Worm (Caenorhabditis elegans) whole organism, early embryonic: ENCODE measurements around the gene fbxb-102.

Source experiments
- B0310.2 ChIP-seq: sonication (generic microtip); optimal IDR thresholded peaks from 2 replicates; lab custom pipeline; 2016; ENCODE audit warnings: mild to moderate bottlenecking, missing genetic modification characterization, missing compliant biosample characterization
- F13C5.2 ChIP-seq: sonication (generic microtip); optimal IDR thresholded peaks from 2 replicates; lab custom pipeline; 2017; ENCODE audit warnings: mild to moderate bottlenecking, missing genetic modification characterization, inconsistent platforms, missing compliant biosample characterization
- aly-1 ChIP-seq: sonication (generic microtip); optimal IDR thresholded peaks from 2 replicates; lab custom pipeline; 2016; ENCODE audit warnings: missing genetic modification characterization, missing compliant biosample characterization
- ama-1 ChIP-seq: fragments of 150-350 bp; optimal IDR thresholded peaks from 2 replicates; lab custom pipeline; 2014
- ceh-13 ChIP-seq: fragments of 200-800 bp; sonication (Bioruptor generic); optimal IDR thresholded peaks from 2 replicates; lab custom pipeline; 2018; ENCODE audit warnings: mild to moderate bottlenecking, missing genetic modification characterization, missing compliant biosample characterization
- ceh-36 ChIP-seq: sonication (generic microtip); optimal IDR thresholded peaks from 2 replicates; lab custom pipeline; 2016; ENCODE audit warnings: missing genetic modification characterization, inconsistent platforms, missing compliant biosample characterization
- ets-7 ChIP-seq: sonication (generic microtip); optimal IDR thresholded peaks from 2 replicates; lab custom pipeline; 2016; ENCODE audit warnings: missing genotype, missing genetic modification characterization, missing compliant biosample characterization
- flt-1 ChIP-seq: fragments of 200-800 bp; sonication (Bioruptor generic); IDR thresholded peaks from 2 replicates; pipeline ENCODE4 v1.3.6; 2022; ENCODE audit warnings: missing genetic modification characterization, missing compliant biosample characterization
- hmbx-1 ChIP-seq: sonication (generic microtip); optimal IDR thresholded peaks from 2 replicates; lab custom pipeline; 2016; ENCODE audit warnings: mild to moderate bottlenecking, missing genetic modification characterization, missing compliant biosample characterization
- hmg-4 ChIP-seq: fragments of 200-800 bp; sonication (Bioruptor generic); optimal IDR thresholded peaks from 2 replicates; lab custom pipeline; 2018; ENCODE audit warnings: mild to moderate bottlenecking, missing genetic modification characterization, missing compliant biosample characterization
- hnd-1 ChIP-seq: sonication (generic microtip); optimal IDR thresholded peaks from 2 replicates; lab custom pipeline; 2016; ENCODE audit warnings: missing genetic modification characterization, missing compliant biosample characterization
- pes-1 ChIP-seq: fragments of 200-800 bp; sonication (Bioruptor generic); IDR thresholded peaks from 2 replicates; pipeline ENCODE4 v1.3.6; 2022; ENCODE audit warnings: missing genetic modification reagents, missing genetic modification characterization, missing compliant biosample characterization
- scrt-1 ChIP-seq: fragments of 200-800 bp; sonication (Bioruptor generic); IDR thresholded peaks from 2 replicates; pipeline ENCODE4 v1.3.6; 2022; ENCODE audit warnings: missing genetic modification characterization, missing compliant biosample characterization
- sea-1 ChIP-seq: fragments of 200-800 bp; sonication (Bioruptor generic); conservative IDR thresholded peaks from 2 replicates; pipeline ENCODE4 v1.3.6; 2022; ENCODE audit warnings: missing genetic modification characterization, missing compliant biosample characterization
- tbx-11 ChIP-seq: fragments of 200-800 bp; sonication (Bioruptor generic); IDR thresholded peaks from 2 replicates; pipeline ENCODE4 v1.3.6; 2022; ENCODE audit warnings: missing genetic modification characterization, missing compliant biosample characterization
- tbx-37 ChIP-seq: fragments of 200-800 bp; sonication (Bioruptor generic); conservative IDR thresholded peaks from 2 replicates; pipeline ENCODE4 v1.3.6; 2022; ENCODE audit warnings: missing genetic modification reagents, missing genetic modification characterization, missing compliant biosample characterization
- tra-4 ChIP-seq: sonication (generic microtip); optimal IDR thresholded peaks from 2 replicates; lab custom pipeline; 2017; ENCODE audit warnings: missing genetic modification characterization, missing compliant biosample characterization

fbxb-102 gene

ce11 chrII:12488810-12489209, 6.1 kb downstream of the fbxb-102 start:
- no peak for TF ChIP-seq aly-1
- no peak for TF ChIP-seq hmg-4
- no peak for TF ChIP-seq ama-1 (lab: Kevin White, UChicago)
- no peak for TF ChIP-seq sea-1 (GFP tag; lab: Robert Waterston, UW)
- TF ChIP-seq flt-1 (GFP tag; lab: Robert Waterston, UW) = no peak
- no peak for TF ChIP-seq ceh-36
- no peak for TF ChIP-seq pes-1 (GFP tag; lab: Robert Waterston, UW)
- TF ChIP-seq hmbx-1 = no peak

ce11 chrII:12489903-12490302, 7.2 kb downstream of the fbxb-102 start, which contains the start of gene T21B4.15:
Gene T21B4.15, plus strand, starts transcription at chrII:12490203.
- TF ChIP-seq tbx-37 (GFP tag; lab: Robert Waterston, UW) (no peak), hmg-4 (no peak), ceh-13 (no peak), hnd-1 (tag; lab: Kevin White, UChicago) (no peak), aly-1 (no peak), flt-1 (GFP tag; lab: Robert Waterston, UW) (no peak), pes-1 (GFP tag; lab: Robert Waterston, UW) (no peak), sea-1 (GFP tag; lab: Robert Waterston, UW) (no peak), tra-4 (tag; lab: Kevin White, UChicago) (no peak), B0310.2 (tag; lab: Kevin White, UChicago) (no peak), hmbx-1 (no peak), F13C5.2 (tag; lab: Kevin White, UChicago) (no peak), scrt-1 (GFP tag; lab: Robert Waterston, UW) (no peak), ceh-36 (no peak), ama-1 (lab: Kevin White, UChicago) (no peak)

- TF ChIP-seq B0310.2 (tag; lab: Kevin White, UChicago) = no peak
Observed at ce11 chrII:12491936-12492335, 9.2 kb downstream of the fbxb-102 start, which contains the start of gene srz-6. Gene srz-6, plus strand, starts transcription at chrII:12492236.

- TF ChIP-seq tra-4 (tag; lab: Kevin White, UChicago) (no peak), ceh-36 (no peak), tbx-37 (GFP tag; lab: Robert Waterston, UW) (no peak), tbx-11 (GFP tag; lab: Robert Waterston, UW) (no peak), ets-7 (tag; lab: Kevin White, UChicago) (no peak), sea-1 (GFP tag; lab: Robert Waterston, UW) (no peak), B0310.2 (tag; lab: Kevin White, UChicago) (no peak), ama-1 (lab: Kevin White, UChicago) (no peak), pes-1 (GFP tag; lab: Robert Waterston, UW) (no peak), scrt-1 (GFP tag; lab: Robert Waterston, UW) (no peak), flt-1 (GFP tag; lab: Robert Waterston, UW) (no peak), aly-1 (no peak), hmg-4 (no peak)
Observed at ce11 chrII:12494067-12494477, 11.3 kb downstream of the fbxb-102 start.

ce11 chrII:12494556-12495131, 11.9 kb downstream of the fbxb-102 start, which contains the start of gene col-85:
Gene col-85, minus strand, starts transcription at chrII:12495095.
- TF ChIP-seq B0310.2 (tag; lab: Kevin White, UChicago) (peak; percentile 91), hmg-4 (peak; percentile 92), scrt-1 (GFP tag; lab: Robert Waterston, UW) (peak; percentile 98), ceh-36 (peak; percentile 94), ets-7 (tag; lab: Kevin White, UChicago) (peak; percentile 93), pes-1 (GFP tag; lab: Robert Waterston, UW) (peak; percentile 98), hmbx-1 (peak; percentile 79), tra-4 (tag; lab: Kevin White, UChicago) (peak; percentile 85), aly-1 (peak; percentile 90), tbx-11 (GFP tag; lab: Robert Waterston, UW) (peak; percentile 97), hnd-1 (tag; lab: Kevin White, UChicago) (peak; percentile 88), sea-1 (GFP tag; lab: Robert Waterston, UW) (peak; percentile 95), tbx-37 (GFP tag; lab: Robert Waterston, UW) (peak; percentile 98), ama-1 (lab: Kevin White, UChicago) (no peak), F13C5.2 (tag; lab: Kevin White, UChicago) (peak; percentile 95), flt-1 (GFP tag; lab: Robert Waterston, UW) (peak; percentile 98), ceh-13 (peak; percentile 84)

ce11 chrII:12496981-12497380, 14.3 kb downstream of the fbxb-102 start, which contains the start of gene T21B4.3:
Gene T21B4.3, minus strand, starts transcription at chrII:12497081.
- TF ChIP-seq scrt-1 (GFP tag; lab: Robert Waterston, UW) = no peak
- no peak for TF ChIP-seq F13C5.2 (tag; lab: Kevin White, UChicago)
- no peak for TF ChIP-seq hmbx-1
- no peak for TF ChIP-seq ama-1 (lab: Kevin White, UChicago)
- no peak for TF ChIP-seq ets-7 (tag; lab: Kevin White, UChicago)
- no peak for TF ChIP-seq sea-1 (GFP tag; lab: Robert Waterston, UW)
- TF ChIP-seq flt-1 (GFP tag; lab: Robert Waterston, UW) = no peak
- no peak for TF ChIP-seq tbx-11 (GFP tag; lab: Robert Waterston, UW)
- TF ChIP-seq pes-1 (GFP tag; lab: Robert Waterston, UW) = no peak
- TF ChIP-seq ceh-13 = no peak
- no peak for TF ChIP-seq B0310.2 (tag; lab: Kevin White, UChicago)
- no peak for TF ChIP-seq tbx-37 (GFP tag; lab: Robert Waterston, UW)
- TF ChIP-seq hnd-1 (tag; lab: Kevin White, UChicago) = no peak
- no peak for TF ChIP-seq aly-1
- no peak for TF ChIP-seq tra-4 (tag; lab: Kevin White, UChicago)
- TF ChIP-seq hmg-4 = no peak
- TF ChIP-seq ceh-36 = no peak

- no peak for TF ChIP-seq pes-1 (GFP tag; lab: Robert Waterston, UW)
- TF ChIP-seq hmbx-1 = no peak
- TF ChIP-seq tbx-11 (GFP tag; lab: Robert Waterston, UW) = no peak
- TF ChIP-seq ama-1 (lab: Kevin White, UChicago) = no peak
Observed at ce11 chrII:12499969-12500368, 17.2 kb downstream of the fbxb-102 start.
